Worm (Caenorhabditis elegans) whole organism, mixed stage, embryonic: Measurements from ENCODE around the gene cdf-2.

Experiments used
- blmp-1 ChIP-seq: fragments of 150-350 bp; optimal IDR thresholded peaks from 2 replicates; lab custom pipeline; 2014; ENCODE audit warnings: missing biosample characterization, missing genetic modification characterization
- ceh-39 ChIP-seq: fragments of 150-350 bp; optimal IDR thresholded peaks from 2 replicates; lab custom pipeline; 2014; ENCODE audit warnings: missing biosample characterization, missing genetic modification characterization
- ces-1 ChIP-seq: fragments of 150-350 bp; optimal IDR thresholded peaks from 2 replicates; lab custom pipeline; 2014; ENCODE audit warnings: missing biosample characterization, missing genetic modification reagents, missing genetic modification characterization
- cnd-1 ChIP-seq: fragments of 200-800 bp; sonication (Bioruptor generic); optimal IDR thresholded peaks from 2 replicates; lab custom pipeline; 2018; ENCODE audit warnings: mild to moderate bottlenecking, missing genetic modification characterization, missing compliant biosample characterization
- elt-1 ChIP-seq: sonication (generic microtip); optimal IDR thresholded peaks from 2 replicates; lab custom pipeline; 2017; ENCODE audit warnings: missing genetic modification characterization, mild to moderate bottlenecking, missing compliant biosample characterization, antibody characterized with exemption, moderate library complexity, borderline replicate concordance; ENCODE audit not compliant: insufficient read depth
- lin-13 ChIP-seq: fragments of 150-350 bp; optimal IDR thresholded peaks from 2 replicates; lab custom pipeline; 2014; ENCODE audit warnings: missing biosample characterization, missing genetic modification characterization
- mab-5 ChIP-seq: fragments of 150-350 bp; optimal IDR thresholded peaks from 2 replicates; lab custom pipeline; 2014; ENCODE audit warnings: missing biosample characterization, missing genetic modification characterization
- nhr-12 ChIP-seq: fragments of 150-350 bp; optimal IDR thresholded peaks from 2 replicates; lab custom pipeline; 2014; ENCODE audit warnings: missing biosample characterization, missing genetic modification characterization
- nhr-76 ChIP-seq: sonication (generic microtip); optimal IDR thresholded peaks from 2 replicates; lab custom pipeline; 2017; ENCODE audit warnings: missing biosample characterization, missing genetic modification characterization
- snpc-4 ChIP-seq: fragments of 150-350 bp; optimal IDR thresholded peaks from 2 replicates; lab custom pipeline; 2014; ENCODE audit warnings: missing biosample characterization, missing genetic modification characterization
- sptf-1 ChIP-seq: sonication (generic microtip); optimal IDR thresholded peaks from 2 replicates; lab custom pipeline; 2017; ENCODE audit warnings: mild to moderate bottlenecking, missing genetic modification characterization, moderate library complexity, missing compliant biosample characterization
- unc-120 ChIP-seq: sonication (generic microtip); optimal IDR thresholded peaks from 2 replicates; lab custom pipeline; 2017; ENCODE audit warnings: missing genetic modification characterization, missing compliant biosample characterization; ENCODE audit not compliant: poor library complexity, severe bottlenecking
- unc-62 ChIP-seq: fragments of 150-350 bp; optimal IDR thresholded peaks from 2 replicates; lab custom pipeline; 2014; ENCODE audit warnings: missing biosample characterization, missing genetic modification reagents, missing genetic modification characterization
- zip-8 ChIP-seq: fragments of 150-350 bp; optimal IDR thresholded peaks from 2 replicates; lab custom pipeline; 2014; ENCODE audit warnings: missing biosample characterization, missing genetic modification characterization

- TF ChIP-seq blmp-1: no peak
- TF ChIP-seq ceh-39 (tag; lab: Kevin White, UChicago): no peak
- peak; percentile 95 for TF ChIP-seq elt-1 (tag; lab: Kevin White, UChicago)
- TF ChIP-seq lin-13 (tag; lab: Kevin White, UChicago): no peak
- no peak for TF ChIP-seq snpc-4
- TF ChIP-seq nhr-76 (tag; lab: Kevin White, UChicago): no peak
- TF ChIP-seq unc-62 (GFP tag; lab: Kevin White, UChicago): no peak
- TF ChIP-seq ces-1: no peak
- TF ChIP-seq sptf-1 (tag; lab: Kevin White, UChicago): no peak
- TF ChIP-seq nhr-12 (tag; lab: Kevin White, UChicago): no peak
- TF ChIP-seq unc-120 (tag; lab: Kevin White, UChicago): no peak
- TF ChIP-seq mab-5: no peak
- TF ChIP-seq cnd-1 (tag; lab: Kevin White, UChicago): no peak
- no peak for TF ChIP-seq zip-8
Measured at ce11 chrX:12511384-12512007, 44.8 kb upstream of the cdf-2 start.
